Worm (Caenorhabditis elegans) whole organism, L1 larva: ENCODE results near the gene ZK1307.4.

Experiments
- C04F5.9 ChIP-seq: sonication (generic microtip); optimal IDR thresholded peaks from 2 replicates; lab custom pipeline; 2016; ENCODE audit warnings: missing genetic modification characterization, missing compliant biosample characterization
- Y116A8C.19 ChIP-seq: sonication (generic microtip); optimal IDR thresholded peaks from 2 replicates; lab custom pipeline; 2016; ENCODE audit warnings: missing compliant biosample characterization, missing genetic modification characterization, borderline replicate concordance
- alr-1 ChIP-seq: fragments of 200-800 bp; sonication (Bioruptor generic); optimal IDR thresholded peaks from 2 replicates; lab custom pipeline; 2018; ENCODE audit warnings: borderline replicate concordance, mild to moderate bottlenecking, missing genetic modification characterization, missing compliant biosample characterization
- blmp-1 ChIP-seq: fragments of 150-350 bp; optimal IDR thresholded peaks from 2 replicates; lab custom pipeline; 2014; ENCODE audit warnings: missing biosample characterization, missing genetic modification characterization
- ceh-8 ChIP-seq: fragments of 200-800 bp; sonication (Bioruptor generic); optimal IDR thresholded peaks from 2 replicates; lab custom pipeline; 2018; ENCODE audit warnings: mild to moderate bottlenecking, missing genetic modification characterization, moderate library complexity, missing compliant biosample characterization
- ceh-88 ChIP-seq: fragments of 200-800 bp; sonication (Bioruptor generic); IDR thresholded peaks from 2 replicates; pipeline ENCODE4 v1.3.6; 2022; ENCODE audit warnings: missing genetic modification characterization, missing compliant biosample characterization
- ceh-90 ChIP-seq: sonication (generic microtip); optimal IDR thresholded peaks from 2 replicates; lab custom pipeline; 2016; ENCODE audit warnings: missing genetic modification characterization, missing compliant biosample characterization
- ces-1 ChIP-seq: fragments of 150-350 bp; optimal IDR thresholded peaks from 2 replicates; lab custom pipeline; 2014; ENCODE audit warnings: missing biosample characterization, missing genetic modification reagents, missing genetic modification characterization
- dpl-1 ChIP-seq, 3 experiments: fragments of 150-350 bp in 2 of 3; sonication (generic microtip) in 1 of 3; optimal IDR thresholded peaks; 2 replicates each; lab custom pipeline; 2014 to 2017; ENCODE audit warnings: missing biosample characterization in 3 of 3, missing genetic modification characterization in 3 of 3, missing genetic modification reagents in 3 of 3
- dsc-1 ChIP-seq: sonication (generic microtip); optimal IDR thresholded peaks from 2 replicates; lab custom pipeline; 2016; ENCODE audit warnings: mild to moderate bottlenecking, missing genetic modification characterization, missing compliant biosample characterization
- efl-1 ChIP-seq, 4 experiments: fragments of 150-350 bp; optimal IDR thresholded peaks in 3 of 4; peaks in 1 of 4; 1 replicate in 1 of 4; 2 replicates in 3 of 4; lab custom pipeline; 2014; ENCODE audit warnings: missing biosample characterization in 2 of 4, missing genetic modification characterization in 2 of 4, missing genetic modification reagents in 2 of 4
- egl-27 ChIP-seq, 2 experiments: fragments of 150-350 bp in 1 of 2; sonication (generic microtip); optimal IDR thresholded peaks; 3 replicates each; lab custom pipeline; 2017 to 2018; ENCODE audit warnings: missing biosample characterization in 2 of 2, missing genetic modification characterization in 2 of 2, missing genetic modification reagents in 2 of 2
- elt-2 ChIP-seq: sonication (generic microtip); optimal IDR thresholded peaks from 2 replicates; lab custom pipeline; 2016; ENCODE audit warnings: missing genetic modification characterization, mild to moderate bottlenecking, inconsistent platforms, missing compliant biosample characterization, missing genetic modification reagents
- elt-3 ChIP-seq, 6 experiments: fragments of 150-350 bp in 1 of 6; sonication (generic microtip); optimal IDR thresholded peaks; 2 replicates each; lab custom pipeline; 2017 to 2018; ENCODE audit warnings: missing biosample characterization in 6 of 6, missing genetic modification characterization in 6 of 6, inconsistent platforms in 1 of 6
- ets-5 ChIP-seq: fragments of 200-800 bp; sonication (Bioruptor generic); IDR thresholded peaks from 2 replicates; pipeline ENCODE4 v1.3.6; 2022; ENCODE audit warnings: missing genetic modification characterization, missing compliant biosample characterization
- fkh-4 ChIP-seq: sonication (generic microtip); optimal IDR thresholded peaks from 2 replicates; lab custom pipeline; 2016; ENCODE audit warnings: missing compliant biosample characterization, missing genetic modification characterization, borderline replicate concordance
- fkh-8 ChIP-seq: sonication (generic microtip); optimal IDR thresholded peaks from 2 replicates; lab custom pipeline; 2016; ENCODE audit warnings: mild to moderate bottlenecking, missing genetic modification characterization, missing compliant biosample characterization
- hlh-4 ChIP-seq: sonication (generic microtip); optimal IDR thresholded peaks from 2 replicates; lab custom pipeline; 2016; ENCODE audit warnings: mild to moderate bottlenecking, missing genetic modification characterization, missing compliant biosample characterization
- irx-1 ChIP-seq: sonication (generic microtip); optimal IDR thresholded peaks from 2 replicates; lab custom pipeline; 2016; ENCODE audit warnings: missing genetic modification characterization, missing compliant biosample characterization
- isw-1 ChIP-seq: fragments of 200-800 bp; sonication (Bioruptor generic); IDR thresholded peaks from 2 replicates; pipeline ENCODE4 v1.3.6; 2022; ENCODE audit warnings: missing genetic modification characterization, missing compliant biosample characterization
- lin-13 ChIP-seq: fragments of 150-350 bp; optimal IDR thresholded peaks from 2 replicates; lab custom pipeline; 2014; ENCODE audit warnings: missing biosample characterization, missing genetic modification reagents, missing genetic modification characterization
- lin-14 ChIP-seq: fragments of 200-800 bp; sonication (Bioruptor generic); optimal IDR thresholded peaks from 2 replicates; lab custom pipeline; 2018; ENCODE audit warnings: mild to moderate bottlenecking, missing genetic modification characterization, moderate library complexity, missing compliant biosample characterization
- lin-15B ChIP-seq: fragments of 150-350 bp; sonication (generic microtip); optimal IDR thresholded peaks from 3 replicates; lab custom pipeline; 2014; ENCODE audit warnings: missing biosample characterization, missing genetic modification characterization
- lin-35 ChIP-seq, 2 experiments: fragments of 150-350 bp; optimal IDR thresholded peaks; 2 replicates each; lab custom pipeline; 2014; ENCODE audit warnings: missing biosample characterization in 2 of 2, missing genetic modification characterization in 2 of 2, missing genetic modification reagents in 2 of 2
- mdl-1 ChIP-seq, 2 experiments: fragments of 150-350 bp; optimal IDR thresholded peaks; 2 replicates each; lab custom pipeline; 2014 to 2017; ENCODE audit warnings: missing biosample characterization in 2 of 2, missing genetic modification characterization in 2 of 2, inconsistent platforms in 1 of 2
- mep-1 ChIP-seq: fragments of 150-350 bp; optimal IDR thresholded peaks from 2 replicates; lab custom pipeline; 2014; ENCODE audit warnings: missing biosample characterization, missing genetic modification characterization
- nhr-11 ChIP-seq: fragments of 150-350 bp; optimal IDR thresholded peaks from 2 replicates; lab custom pipeline; 2014; ENCODE audit warnings: missing biosample characterization, missing genetic modification characterization
- nhr-20 ChIP-seq: sonication (generic microtip); optimal IDR thresholded peaks from 2 replicates; lab custom pipeline; 2016; ENCODE audit warnings: mild to moderate bottlenecking, missing genetic modification characterization, missing compliant biosample characterization
- nhr-237 ChIP-seq: fragments of 150-350 bp; optimal IDR thresholded peaks from 2 replicates; lab custom pipeline; 2014; ENCODE audit warnings: missing biosample characterization, missing genetic modification characterization
- nhr-47 ChIP-seq: sonication (generic microtip); optimal IDR thresholded peaks from 2 replicates; lab custom pipeline; 2016; ENCODE audit warnings: mild to moderate bottlenecking, missing genetic modification characterization, moderate library complexity, missing compliant biosample characterization
- nhr-76 ChIP-seq: sonication (generic microtip); optimal IDR thresholded peaks from 2 replicates; lab custom pipeline; 2017; ENCODE audit warnings: missing biosample characterization, missing genetic modification characterization
- nhr-77 ChIP-seq: fragments of 150-350 bp; optimal IDR thresholded peaks from 2 replicates; lab custom pipeline; 2014; ENCODE audit warnings: missing biosample characterization, missing genetic modification characterization
- nhr-85 ChIP-seq: sonication (generic microtip); peaks from one replicate; lab custom pipeline; 2016; ENCODE audit warnings: missing genetic modification characterization, inconsistent platforms, missing compliant biosample characterization
- rnt-1 ChIP-seq: sonication (generic microtip); optimal IDR thresholded peaks from 2 replicates; lab custom pipeline; 2016; ENCODE audit warnings: mild to moderate bottlenecking, missing genetic modification characterization, moderate library complexity, missing compliant biosample characterization
- snu-23 ChIP-seq: sonication (generic microtip); optimal IDR thresholded peaks from 2 replicates; lab custom pipeline; 2016; ENCODE audit warnings: missing genetic modification characterization, missing compliant biosample characterization
- sox-4 ChIP-seq: sonication (generic microtip); optimal IDR thresholded peaks from 2 replicates; lab custom pipeline; 2016; ENCODE audit warnings: missing genetic modification characterization, missing compliant biosample characterization
- unc-130 ChIP-seq: fragments of 150-350 bp; optimal IDR thresholded peaks from 2 replicates; lab custom pipeline; 2017; ENCODE audit warnings: missing biosample characterization, missing genetic modification characterization, inconsistent platforms
- vab-15 ChIP-seq: sonication (generic microtip); optimal IDR thresholded peaks from 2 replicates; lab custom pipeline; 2017; ENCODE audit warnings: missing genotype, mild to moderate bottlenecking, missing genetic modification characterization, missing compliant biosample characterization
- zip-4 ChIP-seq: fragments of 200-800 bp; sonication (Bioruptor generic); optimal IDR thresholded peaks from 2 replicates; lab custom pipeline; 2018; ENCODE audit warnings: mild to moderate bottlenecking, missing genetic modification characterization, moderate library complexity, missing compliant biosample characterization
- ztf-11 ChIP-seq, 2 experiments: sonication (generic microtip); optimal IDR thresholded peaks; 2 replicates each; lab custom pipeline; 2016 to 2017; ENCODE audit warnings: missing genetic modification characterization in 2 of 2, missing biosample characterization in 1 of 2, missing compliant biosample characterization in 1 of 2

Gene ZK1307.4

DNA sequence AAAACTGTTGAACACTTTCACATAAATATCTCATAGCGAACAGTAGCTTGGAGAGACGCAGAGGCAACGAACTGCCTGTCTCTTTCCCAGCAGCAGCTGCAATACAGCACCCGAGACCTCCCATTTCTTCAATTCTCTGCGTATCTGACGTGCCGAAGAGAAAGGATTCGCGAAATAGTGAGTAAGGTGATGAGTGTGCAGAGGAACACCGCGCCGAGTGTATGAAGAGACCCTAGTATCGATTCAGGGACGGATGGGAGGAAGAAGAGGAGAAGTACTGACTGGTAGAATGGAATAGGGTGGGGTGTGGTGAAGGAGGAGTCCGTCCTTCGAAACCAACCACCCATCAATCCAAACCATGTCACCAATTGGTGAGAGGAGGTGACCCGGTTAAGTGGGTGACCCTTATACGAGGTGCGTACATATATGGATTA, 5.5 kb downstream of the ZK1307.4 start (continued):
- TF ChIP-seq nhr-47 (peak; percentile 60), ztf-11 (tag; optimal IDR thresholded peaks at IDR 0.05; lab: Kevin White, UChicago) (peak in 1 of 2 experiments; percentile 73), isw-1 (GFP tag; lab: Robert Waterston, UW) (peak; percentile 6; the same call in 1 of the 2 replicates), zip-4 (no peak), ceh-90 (tag; lab: Kevin White, UChicago) (no peak), nhr-77 (tag; lab: Kevin White, UChicago) (peak; percentile 59), hlh-4 (tag; lab: Kevin White, UChicago) (no peak), efl-1 (optimal IDR thresholded peaks at IDR 0.05; lab: Kevin White, UChicago) (peak; percentile 70 to 76), efl-1 (GFP tag; optimal IDR thresholded peaks at IDR 0.05 in 1 of 2; lab: Kevin White, UChicago) (peak; percentile 9 to 86), dpl-1 (GFP tag; optimal IDR thresholded peaks at IDR 0.05; lab: Kevin White, UChicago) (peak; percentile 40 to 53 (median 50)), lin-13 (GFP tag; lab: Kevin White, UChicago) (peak; percentile 29), fkh-4 (tag; lab: Kevin White, UChicago) (no peak), nhr-20 (tag; lab: Kevin White, UChicago) (peak; percentile 94), snu-23 (GFP tag; lab: Kevin White, UChicago) (peak; percentile 78), Y116A8C.19 (no peak), lin-15B (tag; lab: Kevin White, UChicago) (no peak), ces-1 (GFP tag; lab: Kevin White, UChicago) (no peak), ceh-88 (no peak), sox-4 (tag; lab: Kevin White, UChicago) (no peak), nhr-237 (peak; percentile 49), elt-2 (tag; lab: Kevin White, UChicago) (peak; percentile 11), C04F5.9 (tag; lab: Kevin White, UChicago) (no peak), elt-3 (tag; optimal IDR thresholded peaks at IDR 0.05; lab: Kevin White, UChicago) (peak in 2 of 6 experiments; percentile 33 to 59), unc-130 (tag; lab: Kevin White, UChicago) (no peak), egl-27 (tag; optimal IDR thresholded peaks at IDR 0.05; lab: Kevin White, UChicago) (no peak), fkh-8 (tag; lab: Kevin White, UChicago) (peak; percentile 23), ceh-8 (GFP tag; lab: Kevin White, UChicago) (no peak), alr-1 (tag; lab: Kevin White, UChicago) (no peak), irx-1 (tag; lab: Kevin White, UChicago) (peak; percentile 41), lin-35 (GFP tag; optimal IDR thresholded peaks at IDR 0.05; lab: Kevin White, UChicago) (peak; percentile 52 to 68)
- TF ChIP-seq, all 84 proteins: peak for 42

ce11 chrII:9644940-9645634, 6.5 kb downstream of the ZK1307.4 start:
- TF ChIP-seq nhr-76 (tag; lab: Kevin White, UChicago) (no peak), nhr-85 (tag; lab: Kevin White, UChicago) (peak; percentile 83), fkh-4 (tag; lab: Kevin White, UChicago) (no peak), mdl-1 (tag; optimal IDR thresholded peaks at IDR 0.05; lab: Kevin White, UChicago) (no peak), ztf-11 (tag; optimal IDR thresholded peaks at IDR 0.05; lab: Kevin White, UChicago) (no peak), lin-14 (GFP tag; lab: Kevin White, UChicago) (peak; percentile 50), blmp-1 (peak; percentile 56), rnt-1 (peak; percentile 49), nhr-11 (tag; lab: Kevin White, UChicago) (no peak), elt-3 (tag; optimal IDR thresholded peaks at IDR 0.05; lab: Kevin White, UChicago) (peak in 1 of 6 experiments; percentile 24), mep-1 (tag; lab: Kevin White, UChicago) (peak; percentile 48), ets-5 (no peak), vab-15 (tag; lab: Kevin White, UChicago) (no peak), dsc-1 (tag; lab: Kevin White, UChicago) (no peak)
